Fruit fly (Drosophila melanogaster) whole organism, embryonic: ENCODE data around the gene Cpr30F.
A peak's percentile ranks its signal among the peaks of the same experiment; 100 is the strongest.

Source experiments
- ATbp ChIP-seq: fragments of 200-800 bp; sonication (Bioruptor generic); optimal IDR thresholded peaks from 2 replicates; lab custom pipeline; 2017; ENCODE audit warnings: missing biosample characterization, mild to moderate bottlenecking, missing genetic modification characterization, missing genetic modification reagents
- Atf6 ChIP-seq: fragments of 200-800 bp; sonication (Bioruptor generic); IDR thresholded peaks from 2 replicates; pipeline ENCODE4 v1.3.6; 2022; ENCODE audit warnings: missing biosample characterization, missing genetic modification characterization
- B-H2 ChIP-seq: fragments of 200-800 bp; sonication (Bioruptor generic); optimal IDR thresholded peaks from 2 replicates; lab custom pipeline; 2018; ENCODE audit warnings: missing biosample characterization, mild to moderate bottlenecking, missing genetic modification characterization
- CG11247 ChIP-seq: fragments of 200-800 bp; sonication (Bioruptor generic); IDR thresholded peaks from 2 replicates; pipeline ENCODE4 v1.3.6; 2022; ENCODE audit warnings: missing biosample characterization, missing genetic modification characterization
- CG11456 ChIP-seq: fragments of 200-800 bp; sonication (Bioruptor generic); IDR thresholded peaks from 3 replicates; pipeline ENCODE4 v1.3.6; 2022; ENCODE audit warnings: missing biosample characterization, missing genetic modification characterization
- CG12219 ChIP-seq: fragments of 200-800 bp; sonication (Bioruptor generic); optimal IDR thresholded peaks from 3 replicates; lab custom pipeline; 2018; ENCODE audit warnings: missing biosample characterization, mild to moderate bottlenecking, missing genetic modification characterization
- CG14965 ChIP-seq: fragments of 200-800 bp; sonication (Bioruptor generic); optimal IDR thresholded peaks from 2 replicates; lab custom pipeline; 2016; ENCODE audit warnings: missing biosample characterization, missing genetic modification characterization, borderline replicate concordance
- CG18476 ChIP-seq: fragments of 200-800 bp; sonication (Bioruptor generic); optimal IDR thresholded peaks from 2 replicates; lab custom pipeline; 2016; ENCODE audit warnings: missing biosample characterization, mild to moderate bottlenecking, missing genetic modification characterization
- CG2199 ChIP-seq: fragments of 200-800 bp; sonication (Bioruptor generic); IDR thresholded peaks from 3 replicates; pipeline ENCODE4 v1.3.6; 2022; ENCODE audit warnings: missing biosample characterization, missing genetic modification characterization
- CG2712 ChIP-seq: fragments of 200-800 bp; optimal IDR thresholded peaks from 3 replicates; lab custom pipeline; 2019; ENCODE audit warnings: missing biosample characterization, mild to moderate bottlenecking, missing genetic modification characterization, moderate library complexity
- CG3065 ChIP-seq: fragments of 200-800 bp; sonication (Bioruptor generic); optimal IDR thresholded peaks from 2 replicates; lab custom pipeline; 2016; ENCODE audit warnings: missing biosample characterization, missing genetic modification characterization
- CG3995 ChIP-seq: fragments of 200-800 bp; sonication (Bioruptor generic); optimal IDR thresholded peaks from 3 replicates; lab custom pipeline; 2016; ENCODE audit warnings: missing biosample characterization, missing genetic modification characterization
- CG42726 ChIP-seq: fragments of 200-800 bp; sonication (Bioruptor generic); IDR thresholded peaks from 2 replicates; pipeline ENCODE4 v1.3.6; 2022; ENCODE audit warnings: missing biosample characterization, missing genetic modification characterization; ENCODE audit not compliant: partially characterized antibody
- CG4328 ChIP-seq: fragments of 200-800 bp; sonication (Bioruptor generic); optimal IDR thresholded peaks from 3 replicates; lab custom pipeline; 2017; ENCODE audit warnings: missing biosample characterization, missing genetic modification reagents, missing genetic modification characterization
- CG4424 ChIP-seq: fragments of 200-800 bp; sonication (Bioruptor generic); optimal IDR thresholded peaks from 3 replicates; lab custom pipeline; 2016; ENCODE audit warnings: missing biosample characterization, missing genetic modification characterization
- CG4820 ChIP-seq: fragments of 200-800 bp; sonication (Bioruptor generic); optimal IDR thresholded peaks from 3 replicates; lab custom pipeline; 2016; ENCODE audit warnings: missing biosample characterization, missing genetic modification characterization
- CG5180 ChIP-seq: fragments of 200-800 bp; sonication (Bioruptor generic); optimal IDR thresholded peaks from 3 replicates; lab custom pipeline; 2017; ENCODE audit warnings: missing biosample characterization, missing genetic modification characterization, mild to moderate bottlenecking, moderate library complexity, missing genetic modification reagents
- CG5953 ChIP-seq: fragments of 200-800 bp; sonication (Bioruptor generic); IDR thresholded peaks from 2 replicates; pipeline ENCODE4 v1.3.6; 2022; ENCODE audit warnings: missing biosample characterization, missing genetic modification characterization
- CG6791 ChIP-seq: fragments of 200-800 bp; sonication (Bioruptor generic); IDR thresholded peaks from 3 replicates; pipeline ENCODE4 v1.3.6; 2022; ENCODE audit warnings: missing biosample characterization, missing genetic modification characterization; ENCODE audit not compliant: partially characterized antibody
- CG6854 ChIP-seq: fragments of 200-800 bp; sonication (Bioruptor generic); optimal IDR thresholded peaks from 3 replicates; lab custom pipeline; 2017; ENCODE audit warnings: missing biosample characterization, mild to moderate bottlenecking, missing genetic modification characterization
- CG9932 ChIP-seq: fragments of 200-800 bp; sonication (Bioruptor generic); IDR thresholded peaks from 2 replicates; pipeline ENCODE4 v1.3.6; 2022; ENCODE audit warnings: missing biosample characterization, missing genetic modification characterization
- Camta ChIP-seq: fragments of 200-800 bp; sonication (Bioruptor generic); optimal IDR thresholded peaks from 2 replicates; lab custom pipeline; 2016; ENCODE audit warnings: missing biosample characterization, missing genetic modification characterization
- CoRest ChIP-seq: fragments of 200-800 bp; sonication (Bioruptor generic); optimal IDR thresholded peaks from 3 replicates; lab custom pipeline; 2018; ENCODE audit warnings: missing biosample characterization, mild to moderate bottlenecking, missing genetic modification characterization, moderate library complexity
- Dek ChIP-seq: fragments of 200-800 bp; sonication (Bioruptor generic); optimal IDR thresholded peaks from 3 replicates; lab custom pipeline; 2019; ENCODE audit warnings: missing biosample characterization, mild to moderate bottlenecking, missing genetic modification characterization, moderate library complexity
- Dip2 ChIP-seq: fragments of 200-800 bp; sonication (Bioruptor generic); IDR thresholded peaks from 2 replicates; pipeline ENCODE4 v1.3.6; 2022; ENCODE audit warnings: missing biosample characterization, missing genetic modification characterization
- HLHmδ ChIP-seq: fragments of 200-800 bp; sonication (Bioruptor generic); optimal IDR thresholded peaks from 2 replicates; lab custom pipeline; 2018; ENCODE audit warnings: missing biosample characterization, mild to moderate bottlenecking, missing genetic modification characterization, moderate library complexity
- Hmr ChIP-seq: fragments of 200-800 bp; sonication (Bioruptor generic); optimal IDR thresholded peaks from 3 replicates; lab custom pipeline; 2017; ENCODE audit warnings: mild to moderate bottlenecking, missing biosample characterization, missing genetic modification reagents, missing genetic modification characterization
- Mad ChIP-seq: fragments of 200-800 bp; sonication (Bioruptor generic); optimal IDR thresholded peaks from 2 replicates; lab custom pipeline; 2016; ENCODE audit warnings: missing biosample characterization, missing genetic modification characterization
- Nf-YB ChIP-seq: fragments of 200-800 bp; sonication (Bioruptor generic); optimal IDR thresholded peaks from 3 replicates; lab custom pipeline; 2019; ENCODE audit warnings: missing biosample characterization, mild to moderate bottlenecking, missing genetic modification characterization, moderate library complexity
- Oli ChIP-seq: fragments of 200-800 bp; sonication (Bioruptor generic); optimal IDR thresholded peaks from 2 replicates; lab custom pipeline; 2018; ENCODE audit warnings: missing biosample characterization, mild to moderate bottlenecking, missing genetic modification characterization, moderate library complexity
- PHDP ChIP-seq: fragments of 200-800 bp; sonication (Bioruptor generic); optimal IDR thresholded peaks from 3 replicates; lab custom pipeline; 2018; ENCODE audit warnings: missing biosample characterization, mild to moderate bottlenecking, missing genetic modification characterization, moderate library complexity
- Spps ChIP-seq: fragments of 200-800 bp; sonication (Bioruptor generic); optimal IDR thresholded peaks from 2 replicates; lab custom pipeline; 2018; ENCODE audit warnings: missing biosample characterization, mild to moderate bottlenecking, missing genetic modification characterization
- ab ChIP-seq: fragments of 200-800 bp; sonication (Bioruptor generic); optimal IDR thresholded peaks from 2 replicates; lab custom pipeline; 2016; ENCODE audit warnings: missing biosample characterization, missing genetic modification characterization
- ase ChIP-seq: fragments of 200-800 bp; sonication (Bioruptor generic); IDR thresholded peaks from 3 replicates; pipeline ENCODE4 v1.3.6; 2022; ENCODE audit warnings: missing biosample characterization, missing genetic modification characterization
- az2 ChIP-seq: fragments of 200-800 bp; sonication (Bioruptor generic); optimal IDR thresholded peaks from 3 replicates; lab custom pipeline; 2016; ENCODE audit warnings: missing biosample characterization, missing genetic modification characterization
- exex ChIP-seq: fragments of 200-800 bp; sonication (Bioruptor generic); optimal IDR thresholded peaks from 4 replicates; lab custom pipeline; 2018; ENCODE audit warnings: missing biosample characterization, mild to moderate bottlenecking, missing genetic modification characterization, moderate library complexity
- her ChIP-seq: fragments of 200-800 bp; sonication (Bioruptor generic); optimal IDR thresholded peaks from 2 replicates; lab custom pipeline; 2016; ENCODE audit warnings: missing biosample characterization, missing genetic modification characterization
- hth ChIP-seq: fragments of >200 bp; optimal IDR thresholded peaks from 2 replicates; lab custom pipeline; 2017; ENCODE audit warnings: inconsistent platforms
- kay ChIP-seq: fragments of 200-800 bp; sonication (Bioruptor generic); optimal IDR thresholded peaks from 2 replicates; lab custom pipeline; 2016; ENCODE audit warnings: missing biosample characterization, missing genetic modification characterization
- lilli ChIP-seq: fragments of 200-800 bp; sonication (Bioruptor generic); optimal IDR thresholded peaks from 3 replicates; lab custom pipeline; 2016; ENCODE audit warnings: missing biosample characterization, missing genetic modification characterization
- mam ChIP-seq: fragments of 200-800 bp; sonication (Bioruptor generic); optimal IDR thresholded peaks from 3 replicates; lab custom pipeline; 2016; ENCODE audit warnings: missing biosample characterization, missing genetic modification characterization
- mirr ChIP-seq: fragments of 200-800 bp; sonication (Bioruptor generic); optimal IDR thresholded peaks from 3 replicates; lab custom pipeline; 2018; ENCODE audit warnings: missing biosample characterization, mild to moderate bottlenecking, missing genetic modification characterization
- nerfin-1 ChIP-seq: fragments of 200-800 bp; sonication (Bioruptor generic); optimal IDR thresholded peaks from 3 replicates; lab custom pipeline; 2019; ENCODE audit warnings: missing biosample characterization, mild to moderate bottlenecking, missing genetic modification characterization, moderate library complexity
- nmo ChIP-seq: fragments of 200-800 bp; sonication (Bioruptor generic); optimal IDR thresholded peaks from 2 replicates; lab custom pipeline; 2018; ENCODE audit warnings: missing biosample characterization, mild to moderate bottlenecking, missing genetic modification characterization, moderate library complexity
- shn ChIP-seq: fragments of 200-800 bp; sonication (Bioruptor generic); optimal IDR thresholded peaks from 3 replicates; lab custom pipeline; 2016; ENCODE audit warnings: missing biosample characterization, missing genetic modification characterization
- sim ChIP-seq: fragments of 200-800 bp; sonication (Bioruptor generic); IDR thresholded peaks from 2 replicates; pipeline ENCODE4 v1.3.6; 2022; ENCODE audit warnings: missing biosample characterization, missing genetic modification characterization
- sqz ChIP-seq: fragments of 200-800 bp; sonication (Bioruptor generic); optimal IDR thresholded peaks from 3 replicates; lab custom pipeline; 2018; ENCODE audit warnings: missing biosample characterization, mild to moderate bottlenecking, missing genetic modification characterization
- tin ChIP-seq: fragments of 200-800 bp; sonication (Bioruptor generic); optimal IDR thresholded peaks from 3 replicates; lab custom pipeline; 2016; ENCODE audit warnings: missing biosample characterization, missing genetic modification characterization
- tio ChIP-seq: fragments of 200-800 bp; sonication (Bioruptor generic); optimal IDR thresholded peaks from 2 replicates; lab custom pipeline; 2017; ENCODE audit warnings: missing biosample characterization, missing genetic modification characterization, inconsistent platforms
- trem ChIP-seq: fragments of 200-800 bp; optimal IDR thresholded peaks from 3 replicates; lab custom pipeline; 2019; ENCODE audit warnings: missing biosample characterization, mild to moderate bottlenecking, missing genetic modification characterization, moderate library complexity
- z ChIP-seq: fragments of 200-800 bp; sonication (Bioruptor generic); IDR thresholded peaks from 3 replicates; pipeline ENCODE4 v1.3.6; 2022; ENCODE audit warnings: missing biosample characterization, missing genetic modification characterization
- zfh1 ChIP-seq: fragments of 200-800 bp; sonication (Bioruptor generic); IDR thresholded peaks from 3 replicates; pipeline ENCODE4 v1.3.6; 2022; ENCODE audit warnings: missing biosample characterization, missing genetic modification characterization

The Cpr30F gene

DNA sequence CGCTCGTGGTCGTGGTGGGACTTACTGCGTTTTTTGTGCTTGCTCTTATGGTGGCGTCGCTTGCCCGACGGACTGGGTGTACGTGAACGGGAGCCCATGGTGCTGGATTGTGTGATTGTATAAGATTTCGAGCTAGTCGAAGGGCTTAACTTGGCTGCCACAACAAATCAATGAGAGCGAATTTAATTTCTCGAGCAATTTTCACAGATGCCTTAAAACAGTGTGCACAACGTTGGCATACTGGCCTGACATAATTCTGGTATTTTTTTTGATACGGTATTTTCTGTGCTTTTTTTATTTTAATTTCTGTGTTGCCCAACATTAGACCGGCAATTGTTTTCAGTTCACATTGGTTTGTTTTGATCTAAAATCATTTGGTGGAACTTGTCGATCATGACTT, 4.9 kb upstream of the Cpr30F start, which contains the start of gene Arglu1 (continued):
- TF ChIP-seq tin (GFP tag; lab: Kevin White, UChicago): peak; percentile 22
- TF ChIP-seq B-H2 (GFP tag; lab: Kevin White, UChicago): no peak
- no peak for TF ChIP-seq PHDP (tag; lab: Kevin White, UChicago)
- no peak for TF ChIP-seq sqz (GFP tag; lab: Kevin White, UChicago)
- no peak for TF ChIP-seq CG18476 (GFP tag; lab: Kevin White, UChicago)
- TF ChIP-seq CoRest (tag; lab: Kevin White, UChicago): no peak
- TF ChIP-seq kay (GFP tag; lab: Kevin White, UChicago): no peak
- peak; percentile 39; the same call in 1 of the 2 replicates for TF ChIP-seq CG11247 (GFP tag; lab: Robert Waterston, UW)
- no peak for TF ChIP-seq CG6791 (GFP tag; lab: Robert Waterston, UW)
- TF ChIP-seq ab (GFP tag; lab: Kevin White, UChicago): no peak
- TF ChIP-seq exex (tag; lab: Kevin White, UChicago): no peak
- peak; percentile 53 for TF ChIP-seq mam (GFP tag; lab: Kevin White, UChicago)
- no peak for TF ChIP-seq CG4328 (GFP tag; lab: Kevin White, UChicago)
- no peak for TF ChIP-seq mirr (GFP tag; lab: Kevin White, UChicago)
- TF ChIP-seq her (GFP tag; lab: Kevin White, UChicago): no peak
- TF ChIP-seq zfh1 (GFP tag; lab: Robert Waterston, UW): no peak
- TF ChIP-seq CG5953 (GFP tag; lab: Robert Waterston, UW): no peak
- no peak for TF ChIP-seq Oli (tag; lab: Kevin White, UChicago)
- no peak for TF ChIP-seq Mad (GFP tag; lab: Kevin White, UChicago)
- no peak for TF ChIP-seq CG12219 (GFP tag; lab: Kevin White, UChicago)
- no peak for TF ChIP-seq CG3065 (GFP tag; lab: Kevin White, UChicago)
- no peak for TF ChIP-seq shn (GFP tag; lab: Kevin White, UChicago)
- no peak for TF ChIP-seq Atf6 (GFP tag; lab: Robert Waterston, UW)
- TF ChIP-seq CG2199 (GFP tag; lab: Robert Waterston, UW): no peak
- TF ChIP-seq Dip2: no peak
- no peak for TF ChIP-seq hth
- TF ChIP-seq CG11456 (GFP tag; lab: Robert Waterston, UW): peak; percentile 63; the same call in 1 of the 3 replicates
- TF ChIP-seq trem (tag; lab: Kevin White, UChicago): peak; percentile 8
- TF ChIP-seq Nf-YB (GFP tag; lab: Kevin White, UChicago): no peak
- no peak for TF ChIP-seq CG42726 (GFP tag; lab: Robert Waterston, UW)
- TF ChIP-seq CG9932 (GFP tag; lab: Robert Waterston, UW): peak; percentile 69
- TF ChIP-seq az2: no peak
- TF ChIP-seq lilli: peak; percentile 3
- TF ChIP-seq nmo (GFP tag; lab: Kevin White, UChicago): no peak
- TF ChIP-seq tio: no peak
- TF ChIP-seq nerfin-1 (tag; lab: Kevin White, UChicago): no peak
- TF ChIP-seq sim (GFP tag; lab: Robert Waterston, UW): no peak
- TF ChIP-seq Hmr (GFP tag; lab: Kevin White, UChicago): no peak
- no peak for TF ChIP-seq Camta (GFP tag; lab: Kevin White, UChicago)
- TF ChIP-seq CG6854 (GFP tag; lab: Kevin White, UChicago): no peak
- no peak for TF ChIP-seq z (GFP tag; lab: Robert Waterston, UW)
- no peak for TF ChIP-seq CG4424
- no peak for TF ChIP-seq CG5180 (GFP tag; lab: Kevin White, UChicago)
- TF ChIP-seq Spps (tag; lab: Kevin White, UChicago): no peak
- no peak for TF ChIP-seq CG4820 (GFP tag; lab: Kevin White, UChicago)
- TF ChIP-seq HLHmδ (GFP tag; lab: Kevin White, UChicago): no peak
- TF ChIP-seq CG2712 (tag; lab: Kevin White, UChicago): peak; percentile 28
- no peak for TF ChIP-seq ase (GFP tag; lab: Robert Waterston, UW)
- TF ChIP-seq CG3995 (GFP tag; lab: Kevin White, UChicago): peak; percentile 1
- no peak for TF ChIP-seq ATbp (GFP tag; lab: Kevin White, UChicago)
- TF ChIP-seq CG14965 (GFP tag; lab: Kevin White, UChicago): no peak
- TF ChIP-seq Dek: no peak
